Worm (Caenorhabditis elegans) whole organism, midembryonic: Measurements from ENCODE around the gene nhr-226.

Source experiments
- flt-1 ChIP-seq: fragments of 200-800 bp; sonication (Bioruptor generic); IDR thresholded peaks from 2 replicates; pipeline ENCODE4 v1.3.6; 2022; ENCODE audit warnings: missing genetic modification characterization, missing compliant biosample characterization
- med-1 ChIP-seq: sonication (generic microtip); optimal IDR thresholded peaks from 2 replicates; lab custom pipeline; 2017; ENCODE audit warnings: missing genetic modification characterization, mild to moderate bottlenecking, missing compliant biosample characterization, antibody characterized with exemption, missing genetic modification reagents; ENCODE audit not compliant: insufficient read depth
- tab-1 ChIP-seq: fragments of 200-800 bp; sonication (Bioruptor generic); IDR thresholded peaks from 2 replicates; pipeline ENCODE4 v1.3.6; 2022; ENCODE audit warnings: missing genetic modification characterization, missing compliant biosample characterization

DNA sequence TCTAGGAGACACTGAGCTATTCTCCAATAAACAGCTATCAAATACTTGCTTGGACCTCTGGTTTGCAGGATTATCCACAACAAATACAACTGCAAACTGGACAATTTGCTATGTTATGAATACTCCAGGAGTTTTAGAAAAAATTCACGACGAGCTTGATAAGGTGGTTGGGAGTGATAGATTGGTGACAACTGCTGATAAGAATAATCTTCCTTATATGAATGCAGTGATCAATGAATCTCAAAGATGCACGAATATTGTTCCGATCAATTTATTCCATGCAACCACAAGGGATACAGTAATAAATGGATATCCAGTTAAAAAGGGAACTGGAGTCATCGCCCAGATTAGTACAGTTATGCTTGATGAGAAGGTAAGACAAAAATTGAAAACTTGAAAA, 42.9 kb upstream of the nhr-226 start:
- TF ChIP-seq tab-1 (GFP tag; lab: Robert Waterston, UW): no peak
- no peak for TF ChIP-seq med-1 (GFP tag; lab: Kevin White, UChicago)
- TF ChIP-seq flt-1 (GFP tag; lab: Robert Waterston, UW): no peak
